Worm (Caenorhabditis elegans): Measurements from ENCODE around the gene pan-1.

Gene pan-1

DNA sequence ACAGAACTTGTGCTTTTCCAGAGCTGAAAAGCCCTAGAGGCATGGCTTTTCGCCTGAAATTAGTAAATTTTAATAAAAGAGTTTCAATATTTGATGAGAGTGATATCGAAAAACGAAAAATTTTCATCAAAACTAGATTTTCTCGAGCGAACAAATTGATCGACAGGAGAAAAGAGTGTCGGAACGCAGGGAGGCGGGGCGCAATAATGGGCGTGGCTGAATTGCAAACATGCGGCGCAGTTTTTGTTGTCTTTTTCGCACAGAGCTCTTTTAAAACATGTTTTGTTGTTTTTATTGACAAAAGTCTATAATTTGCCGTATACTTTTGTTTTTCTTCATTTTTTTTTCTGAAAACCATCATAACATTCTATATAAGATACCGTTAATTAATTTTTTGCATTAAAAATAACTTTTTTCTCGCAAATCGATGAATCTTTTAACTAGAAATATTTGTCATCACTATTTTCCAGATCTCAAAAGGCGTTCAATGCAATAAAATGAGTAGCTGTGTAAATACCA is 15.9 kb downstream of the pan-1 start, which contains the start of the genes sel-5 and wdr-48 (continued):
- TF ChIP-seq lir-3 (tag; optimal IDR thresholded peaks at IDR 0.05; ENCODE audit: poor library complexity): no peak
- TF ChIP-seq mab-9 (GFP tag; IDR thresholded peaks at IDR 0.05): no peak
- TF ChIP-seq lin-14 (GFP tag; optimal IDR thresholded peaks at IDR 0.05): no peak

DNA sequence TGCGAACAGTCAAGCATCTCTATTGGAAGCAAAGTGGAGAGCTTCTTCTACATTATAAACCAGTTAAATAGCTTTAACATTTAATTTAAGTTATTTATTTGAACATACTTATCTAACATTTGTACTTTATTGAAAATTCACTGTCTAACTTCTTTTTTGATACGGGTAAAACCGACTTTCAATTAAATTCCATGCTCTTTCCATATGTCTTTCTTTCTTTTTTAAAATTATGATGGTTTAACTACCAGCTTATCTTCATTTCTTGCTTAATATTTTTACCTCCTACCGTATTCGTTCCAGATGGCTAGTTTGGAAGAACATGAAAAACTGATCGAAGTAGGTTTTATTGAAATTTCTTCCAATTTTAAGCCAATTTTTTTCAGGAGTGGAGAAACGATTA is 19.0 kb downstream of the pan-1 start, which contains the start of gene F35G12.12:
Gene F35G12.12 (plus strand): TSS at position 301 of the 400 bp plus-strand sequence.
- TF ChIP-seq efl-1 (optimal IDR thresholded peaks at IDR 0.05) (no peak), efl-1 (GFP tag; optimal IDR thresholded peaks at IDR 0.05 in 1 of 2) (no peak), mep-1 (tag; optimal IDR thresholded peaks at IDR 0.05) (no peak), ceh-63 (GFP tag; optimal IDR thresholded peaks at IDR 0.05) (no peak), ceh-88 (GFP tag; IDR thresholded peaks at IDR 0.05) (no peak), aha-1 (tag; optimal IDR thresholded peaks at IDR 0.05) (no peak), fos-1 (tag; optimal IDR thresholded peaks at IDR 0.05) (no peak)

ce11 chrIII:4584068-4584566 is 21.6 kb downstream of the pan-1 start, which contains the start of gene F35G12.5:
Gene F35G12.5, plus strand, starts transcription at chrIII:4584118.
- no peak for TF ChIP-seq fos-1 (tag; optimal IDR thresholded peaks at IDR 0.05)
- TF ChIP-seq lsy-2 (tag; optimal IDR thresholded peaks at IDR 0.05): peak in 1 of 2 experiments; percentile 6
- TF ChIP-seq efl-1 (optimal IDR thresholded peaks at IDR 0.05): no peak
- peak in 1 of 2 experiments; percentile 45 for TF ChIP-seq efl-1 (GFP tag; optimal IDR thresholded peaks at IDR 0.05 in 1 of 2)

- peak; percentile 35 for TF ChIP-seq lin-15B (tag; optimal IDR thresholded peaks at IDR 0.05)
- TF ChIP-seq ceh-82 (tag; optimal IDR thresholded peaks at IDR 0.05): peak in 2 of 3 experiments; percentile 35 to 47
- peak; percentile 86 to 91 (median 91) for TF ChIP-seq dpl-1 (GFP tag; optimal IDR thresholded peaks at IDR 0.05)
- peak; percentile 4 for TF ChIP-seq lin-13 (GFP tag; optimal IDR thresholded peaks at IDR 0.05)
- peak; percentile 46 for TF ChIP-seq irx-1 (tag; optimal IDR thresholded peaks at IDR 0.05)
- no peak for TF ChIP-seq zag-1 (tag; optimal IDR thresholded peaks at IDR 0.05)
- peak; percentile 41; the same call in 1 of the 2 replicates for TF ChIP-seq mab-9 (GFP tag; IDR thresholded peaks at IDR 0.05)
- peak; percentile 30 for TF ChIP-seq vab-15 (tag; optimal IDR thresholded peaks at IDR 0.05)
- no peak for TF ChIP-seq unc-30 (tag; optimal IDR thresholded peaks at IDR 0.05)
- peak; percentile 9 for TF ChIP-seq snpc-4 (tag; optimal IDR thresholded peaks at IDR 0.05)
- no peak for TF ChIP-seq sup-37 (GFP tag; optimal IDR thresholded peaks at IDR 0.05)
- TF ChIP-seq nhr-19 (GFP tag; conservative IDR thresholded peaks at IDR 0.05): peak; percentile 71
- no peak for TF ChIP-seq egl-27 (tag; optimal IDR thresholded peaks at IDR 0.05)
- peak; percentile 79 for TF ChIP-seq mep-1 (tag; optimal IDR thresholded peaks at IDR 0.05)
- no peak for TF ChIP-seq hlh-17 (GFP tag; optimal IDR thresholded peaks at IDR 0.05; ENCODE audit: borderline replicate concordance)
- no peak for TF ChIP-seq ces-1 (GFP tag; optimal IDR thresholded peaks at IDR 0.05)
- TF ChIP-seq lir-3 (tag; optimal IDR thresholded peaks at IDR 0.05; ENCODE audit: poor library complexity): no peak
- TF ChIP-seq elt-3 (tag; optimal IDR thresholded peaks at IDR 0.05): no peak
- TF ChIP-seq nhr-28 (tag; optimal IDR thresholded peaks at IDR 0.05): no peak
- no peak for TF ChIP-seq aly-2 (tag; optimal IDR thresholded peaks at IDR 0.05)
- no peak for TF ChIP-seq sptf-1 (tag; optimal IDR thresholded peaks at IDR 0.05)
- peak; percentile 69 for TF ChIP-seq rnt-1 (tag; optimal IDR thresholded peaks at IDR 0.05)
- TF ChIP-seq nhr-90 (tag; optimal IDR thresholded peaks at IDR 0.05; ENCODE audit: poor library complexity): peak; percentile 38
- no peak for TF ChIP-seq fos-1 (tag; optimal IDR thresholded peaks at IDR 0.05)
- TF ChIP-seq dsc-1 (tag; optimal IDR thresholded peaks at IDR 0.05): peak; percentile 64
- TF ChIP-seq unc-130 (tag; optimal IDR thresholded peaks at IDR 0.05): peak; percentile 71
- no peak for TF ChIP-seq elt-2 (tag; optimal IDR thresholded peaks at IDR 0.05)
- TF ChIP-seq ama-1 (optimal IDR thresholded peaks at IDR 0.05): no peak
- peak; percentile 77 for TF ChIP-seq snu-23 (GFP tag; optimal IDR thresholded peaks at IDR 0.05)
- TF ChIP-seq C34B4.2 (tag; optimal IDR thresholded peaks at IDR 0.05): no peak
- no peak for TF ChIP-seq egl-13 (tag; optimal IDR thresholded peaks at IDR 0.05)
- TF ChIP-seq fkh-4 (tag; optimal IDR thresholded peaks at IDR 0.05; ENCODE audit: borderline replicate concordance): no peak
- peak; percentile 91 to 96 for TF ChIP-seq lsy-2 (tag; optimal IDR thresholded peaks at IDR 0.05)
- peak; percentile 87 to 94 for TF ChIP-seq lin-35 (GFP tag; optimal IDR thresholded peaks at IDR 0.05)
- no peak for TF ChIP-seq nhr-237 (tag; optimal IDR thresholded peaks at IDR 0.05)
- TF ChIP-seq unc-86 (tag; optimal IDR thresholded peaks at IDR 0.05): peak; percentile 6
- no peak for TF ChIP-seq alr-1 (tag; optimal IDR thresholded peaks at IDR 0.05; ENCODE audit: borderline replicate concordance)
- TF ChIP-seq fkh-8 (tag; optimal IDR thresholded peaks at IDR 0.05): peak; percentile 26
Observed at ce11 chrIII:4587177-4587576, 24.6 kb downstream of the pan-1 start, which contains the start of the genes F35G12.7 and smc-4. Gene F35G12.7, minus strand, starts transcription at chrIII:4587330. Gene smc-4, plus strand, starts transcription at chrIII:4587501.

All from whole organism, L1 larva.